Worm (Caenorhabditis elegans): ENCODE results near the gene gmap-1.

gmap-1 gene

ce11 chrX:12889837-12890449 is 44.8 kb downstream of the gmap-1 start (continued):
- TF ChIP-seq unc-39 (tag; optimal IDR thresholded peaks at IDR 0.05): no peak
- TF ChIP-seq sea-2 (GFP tag; optimal IDR thresholded peaks at IDR 0.05): no peak

- no peak for TF ChIP-seq fos-1 (tag; optimal IDR thresholded peaks at IDR 0.05)
- TF ChIP-seq egl-27 (tag; optimal IDR thresholded peaks at IDR 0.05): no peak
- no peak for TF ChIP-seq sea-2 (GFP tag; optimal IDR thresholded peaks at IDR 0.05)
- no peak for TF ChIP-seq jun-1 (tag; optimal IDR thresholded peaks at IDR 0.05)
- no peak for TF ChIP-seq elt-3 (tag; optimal IDR thresholded peaks at IDR 0.05)
These were observed 49.9 kb downstream of the gmap-1 start, which contains the start of gene gpc-1 for ce11 chrX:12884873-12885272. TSS of gene gpc-1 (minus strand) at chrX:12884989.

All from whole organism, L3 larva.